Fruit fly (Drosophila melanogaster): ENCODE data around the gene Sirt7.
A peak's percentile ranks its signal among the peaks of the same experiment; 100 is the strongest.

Sirt7 gene

DNA sequence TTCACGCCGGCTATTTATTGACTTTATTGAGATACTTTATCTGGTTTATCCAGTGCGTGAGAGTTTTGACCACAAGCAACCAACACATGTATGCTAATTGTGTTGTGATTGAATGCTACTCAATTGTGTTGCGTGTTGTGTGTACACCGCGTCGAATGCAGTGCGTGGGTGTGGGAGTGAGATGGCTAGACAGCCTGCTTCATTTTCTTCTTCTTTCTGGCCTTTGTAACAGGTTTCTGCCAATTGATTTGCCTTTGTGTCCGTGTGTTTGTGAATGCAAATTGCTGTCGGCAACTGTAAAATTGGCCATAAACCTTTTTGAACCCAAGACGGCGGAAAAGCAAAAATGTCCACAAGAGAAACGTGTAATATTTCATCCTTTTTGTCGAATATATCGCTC lies 31.2 kb downstream of the Sirt7 start (continued):
- TF ChIP-seq CG5180 (GFP tag; optimal IDR thresholded peaks at IDR 0.05) (peak; percentile 31), Oli (tag; optimal IDR thresholded peaks at IDR 0.05) (no peak), bsh (GFP tag; optimal IDR thresholded peaks at IDR 0.05) (no peak), CG1792 (GFP tag; optimal IDR thresholded peaks at IDR 0.05) (no peak), CG30020 (tag; optimal IDR thresholded peaks at IDR 0.05) (no peak), dysf (GFP tag; IDR thresholded peaks at IDR 0.05) (no peak), ato (GFP tag; IDR thresholded peaks at IDR 0.05; ENCODE audit: partially characterized antibody) (no peak), kah (GFP tag; optimal IDR thresholded peaks at IDR 0.05) (peak; percentile 6), CG12155 (GFP tag; optimal IDR thresholded peaks at IDR 0.05) (no peak), CG8478 (optimal IDR thresholded peaks at IDR 0.05) (no peak), fd64A (GFP tag; optimal IDR thresholded peaks at IDR 0.05) (no peak), pzg (GFP tag; optimal IDR thresholded peaks at IDR 0.05) (no peak), CG17385 (GFP tag; optimal IDR thresholded peaks at IDR 0.05) (peak; percentile 78), row (GFP tag; IDR thresholded peaks at IDR 0.05) (no peak), CG13424 (tag; optimal IDR thresholded peaks at IDR 0.05) (no peak), D (optimal IDR thresholded peaks at IDR 0.05) (peak; percentile 35), D (GFP tag; optimal IDR thresholded peaks at IDR 0.05) (no peak), HLH3B (GFP tag; IDR thresholded peaks at IDR 0.05) (no peak), gsb-n (tag; optimal IDR thresholded peaks at IDR 0.05) (peak; percentile 60), HLHmδ (GFP tag; optimal IDR thresholded peaks at IDR 0.05) (peak; percentile 36), Chrac-16 (GFP tag; optimal IDR thresholded peaks at IDR 0.05) (no peak), Awh (GFP tag; IDR thresholded peaks at IDR 0.05) (peak; percentile 35; the same call in 1 of the 2 replicates), z (GFP tag; IDR thresholded peaks at IDR 0.05) (peak; percentile 71; the same call in 2 of the 3 replicates), pan (optimal IDR thresholded peaks at IDR 0.05) (no peak), pan (GFP tag; optimal IDR thresholded peaks at IDR 0.05 in 1 of 2, IDR thresholded peaks at IDR 0.05 in 1 of 2) (no peak), sens (GFP tag) (peak; percentile 66), CoRest (tag; optimal IDR thresholded peaks at IDR 0.05) (no peak), Xbp1 (GFP tag; optimal IDR thresholded peaks at IDR 0.05) (no peak), zen (tag; optimal IDR thresholded peaks at IDR 0.05) (peak; percentile 46), zf30C (GFP tag; optimal IDR thresholded peaks at IDR 0.05) (no peak), CG33557 (GFP tag; optimal IDR thresholded peaks at IDR 0.05) (no peak), CG8281 (tag; optimal IDR thresholded peaks at IDR 0.05) (no peak), jing (GFP tag; optimal IDR thresholded peaks at IDR 0.05) (no peak), CG11093 (GFP tag; IDR thresholded peaks at IDR 0.05) (no peak), lilli (GFP tag; optimal IDR thresholded peaks at IDR 0.05) (no peak), CG1832 (GFP tag; optimal IDR thresholded peaks at IDR 0.05) (peak; percentile 14), Pdp1 (GFP tag; optimal IDR thresholded peaks at IDR 0.05) (peak in 1 of 2 experiments; percentile 19), CG2712 (tag; optimal IDR thresholded peaks at IDR 0.05) (no peak), CG9437 (GFP tag; optimal IDR thresholded peaks at IDR 0.05) (no peak), Hr3 (GFP tag; optimal IDR thresholded peaks at IDR 0.05) (no peak), lov (optimal IDR thresholded peaks at IDR 0.05) (no peak), lov (GFP tag; IDR thresholded peaks at IDR 0.05) (no peak), CG6765 (GFP tag; optimal IDR thresholded peaks at IDR 0.05) (no peak), otp (GFP tag; IDR thresholded peaks at IDR 0.05) (peak; percentile 20; the same call in 1 of the 3 replicates), Gsc (GFP tag; IDR thresholded peaks at IDR 0.05) (no peak), CG2875 (GFP tag; optimal IDR thresholded peaks at IDR 0.05) (no peak), CG3847 (GFP tag; IDR thresholded peaks at IDR 0.05) (no peak), Lim3 (GFP tag; IDR thresholded peaks at IDR 0.05) (no peak), pros (GFP tag; optimal IDR thresholded peaks at IDR 0.05) (no peak), CG8924 (tag; optimal IDR thresholded peaks at IDR 0.05) (no peak), CG1647 (GFP tag; optimal IDR thresholded peaks at IDR 0.05) (no peak), danr (GFP tag; IDR thresholded peaks at IDR 0.05) (no peak)

All from whole organism, embryonic.